Fruit fly (Drosophila melanogaster): ENCODE results near the gene CG5217.

CG5217 gene

dm6 chr3R:19246080-19246637 is 1.8 kb downstream of the CG5217 start, which contains the start of gene unc79 (continued):
- TF ChIP-seq CG2129 (GFP tag; IDR thresholded peaks at IDR 0.05; ENCODE audit: partially characterized antibody) (no peak), ssp (GFP tag; IDR thresholded peaks at IDR 0.05) (no peak), CG8478 (optimal IDR thresholded peaks at IDR 0.05) (no peak), sd (tag; optimal IDR thresholded peaks at IDR 0.05) (no peak), grn (GFP tag; optimal IDR thresholded peaks at IDR 0.05) (peak; percentile 5), hbn (GFP tag; IDR thresholded peaks at IDR 0.05; ENCODE audit: partially characterized antibody) (no peak), psq (GFP tag; optimal IDR thresholded peaks at IDR 0.05) (no peak), CG4360 (GFP tag; IDR thresholded peaks at IDR 0.05) (no peak), zen (tag; optimal IDR thresholded peaks at IDR 0.05) (no peak), sna (GFP tag; IDR thresholded peaks at IDR 0.05; ENCODE audit: partially characterized antibody) (no peak), ken (GFP tag; IDR thresholded peaks at IDR 0.05) (no peak), pzg (GFP tag; optimal IDR thresholded peaks at IDR 0.05) (no peak), CG1832 (GFP tag; optimal IDR thresholded peaks at IDR 0.05) (no peak), Jarid2 (GFP tag; optimal IDR thresholded peaks at IDR 0.05) (no peak), eve (GFP tag; optimal IDR thresholded peaks at IDR 0.05) (no peak), Optix (GFP tag; IDR thresholded peaks at IDR 0.05) (no peak), otp (GFP tag; IDR thresholded peaks at IDR 0.05) (no peak), hth (optimal IDR thresholded peaks at IDR 0.05) (no peak), corto (GFP tag; optimal IDR thresholded peaks at IDR 0.05) (no peak), CG8388 (GFP tag; optimal IDR thresholded peaks at IDR 0.05) (no peak), CG32767 (GFP tag; IDR thresholded peaks at IDR 0.05) (peak; percentile 54; the same call in 1 of the 2 replicates), unc-4 (GFP tag; IDR thresholded peaks at IDR 0.05; ENCODE audit: partially characterized antibody) (0 out of 2 replicates have a peak, but pooled peaks have one; percentile 23), Fer3 (tag; optimal IDR thresholded peaks at IDR 0.05) (no peak), Ets65A (GFP tag) (no peak), ab (GFP tag; optimal IDR thresholded peaks at IDR 0.05) (no peak), Taf1 (GFP tag; IDR thresholded peaks at IDR 0.05) (no peak), NfI (GFP tag; optimal IDR thresholded peaks at IDR 0.05) (no peak), CG15479 (GFP tag; optimal IDR thresholded peaks at IDR 0.05) (peak; percentile 57), Poxn (GFP tag; IDR thresholded peaks at IDR 0.05) (no peak), BtbVII (GFP tag; optimal IDR thresholded peaks at IDR 0.05) (no peak), trem (tag; optimal IDR thresholded peaks at IDR 0.05) (no peak), CG17328 (GFP tag; IDR thresholded peaks at IDR 0.05) (no peak), CG7372 (GFP tag; IDR thresholded peaks at IDR 0.05) (no peak), Rx (GFP tag; IDR thresholded peaks at IDR 0.05) (no peak), nerfin-1 (tag; optimal IDR thresholded peaks at IDR 0.05) (peak; percentile 91), scrt (GFP tag; optimal IDR thresholded peaks at IDR 0.05) (peak; percentile 100), eyg (GFP tag; optimal IDR thresholded peaks at IDR 0.05) (no peak), ind (GFP tag; optimal IDR thresholded peaks at IDR 0.05) (no peak), ttk (GFP tag; IDR thresholded peaks at IDR 0.05) (no peak), CG14050 (GFP tag; IDR thresholded peaks at IDR 0.05) (no peak), CG12744 (GFP tag; optimal IDR thresholded peaks at IDR 0.05) (no peak), CG12391 (tag; optimal IDR thresholded peaks at IDR 0.05) (no peak), Dbx (GFP tag; IDR thresholded peaks at IDR 0.05) (no peak), fd102C (GFP tag; optimal IDR thresholded peaks at IDR 0.05) (peak; percentile 70), CG7786 (GFP tag; optimal IDR thresholded peaks at IDR 0.05) (no peak), esg (GFP tag; conservative IDR thresholded peaks at IDR 0.05) (no peak), Bgb (GFP tag; IDR thresholded peaks at IDR 0.05; ENCODE audit: partially characterized antibody) (no peak), crp (GFP tag; optimal IDR thresholded peaks at IDR 0.05) (peak in 1 of 2 experiments; percentile 55), CG11247 (GFP tag; IDR thresholded peaks at IDR 0.05) (no peak), CG3407 (GFP tag; optimal IDR thresholded peaks at IDR 0.05) (no peak), CG8924 (tag; optimal IDR thresholded peaks at IDR 0.05) (no peak), CG12155 (GFP tag; optimal IDR thresholded peaks at IDR 0.05) (no peak)

Measured in whole organism, embryonic.